In the genomic region with DNA sequence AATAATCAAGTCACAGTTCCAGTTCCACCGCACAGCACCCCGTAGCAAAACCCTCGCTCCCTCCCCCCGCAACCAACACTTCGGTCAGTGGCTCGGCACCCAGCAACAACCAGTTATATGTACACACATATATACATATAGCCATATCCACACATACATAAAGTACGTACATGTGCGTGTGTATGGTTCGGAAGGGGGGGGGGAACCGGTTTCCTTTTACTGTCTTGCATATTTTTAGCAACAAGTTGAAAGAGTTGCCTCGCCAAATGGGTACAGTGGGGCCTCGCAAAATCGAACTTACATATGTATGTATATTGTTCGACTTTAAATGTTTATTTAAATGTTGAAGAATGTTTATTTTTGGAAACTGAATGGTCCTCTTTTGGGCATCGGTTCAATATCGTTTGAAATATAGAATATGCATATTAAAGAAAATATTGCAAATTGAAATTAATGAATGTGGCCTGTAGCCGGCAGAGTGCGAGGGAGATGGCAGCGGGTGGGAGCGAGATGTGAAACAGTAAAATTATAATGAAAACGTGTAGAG, we compare ENCODE assay signal across 1 fruit fly cellular context.
A peak's percentile ranks its signal among the peaks of the same experiment; 100 is the strongest.
TF ChIP-seq lines count a peak whose summit lies in the region.

No protein-coding gene starts in this region.

TF ChIP-seq in whole organism, embryonic, 481 proteins besides CTCF, POLR2A, EP300 and RAD21 (continued from another document and continues in another):
- no peak for TF ChIP-seq Tbp (GFP tag; optimal IDR thresholded peaks at IDR 0.05; lab: Kevin White, UChicago)
- TF ChIP-seq sisA (GFP tag; IDR thresholded peaks at IDR 0.05; lab: Robert Waterston, UW) = peak; percentile 65
- TF ChIP-seq CG30020 (tag; optimal IDR thresholded peaks at IDR 0.05; lab: Kevin White, UChicago) = no peak
- no peak for TF ChIP-seq CG8290 (GFP tag; optimal IDR thresholded peaks at IDR 0.05; lab: Kevin White, UChicago)
- peak in 1 of 2 experiments; percentile 85 for TF ChIP-seq CG8290 (tag; optimal IDR thresholded peaks at IDR 0.05; lab: Kevin White, UChicago)
- TF ChIP-seq eve (GFP tag; optimal IDR thresholded peaks at IDR 0.05; lab: Kevin White, UChicago) = peak in 1 of 2 experiments; percentile 79
- no peak for TF ChIP-seq Dll (GFP tag; IDR thresholded peaks at IDR 0.05; lab: Robert Waterston, UW; ENCODE audit: partially characterized antibody)
- TF ChIP-seq insv (GFP tag; optimal IDR thresholded peaks at IDR 0.05; lab: Kevin White, UChicago) = peak in 1 of 2 experiments; percentile 37
- no peak for TF ChIP-seq pzg (GFP tag; optimal IDR thresholded peaks at IDR 0.05; lab: Kevin White, UChicago)
- no peak for TF ChIP-seq CG8359 (GFP tag; optimal IDR thresholded peaks at IDR 0.05; lab: Kevin White, UChicago; ENCODE audit: borderline replicate concordance)
- TF ChIP-seq Doc2 (GFP tag; IDR thresholded peaks at IDR 0.05; lab: Robert Waterston, UW) = no peak
- no peak for TF ChIP-seq CG1602 (GFP tag; optimal IDR thresholded peaks at IDR 0.05; lab: Kevin White, UChicago)
- no peak for TF ChIP-seq Scr (GFP tag; IDR thresholded peaks at IDR 0.05; lab: Robert Waterston, UW; ENCODE audit: partially characterized antibody)
- TF ChIP-seq CG17829 (tag; optimal IDR thresholded peaks at IDR 0.05; lab: Kevin White, UChicago) = peak; percentile 28
- no peak for TF ChIP-seq CG7963 (GFP tag; IDR thresholded peaks at IDR 0.05; lab: Robert Waterston, UW; ENCODE audit: partially characterized antibody)
- no peak for TF ChIP-seq Lim3 (GFP tag; IDR thresholded peaks at IDR 0.05; lab: Robert Waterston, UW)
- peak; percentile 75 for TF ChIP-seq HHEX (GFP tag; optimal IDR thresholded peaks at IDR 0.05; lab: Kevin White, UChicago)
- peak; percentile 78 for TF ChIP-seq dmrt99B (tag; optimal IDR thresholded peaks at IDR 0.05; lab: Kevin White, UChicago)
- peak; percentile 47 for TF ChIP-seq CG12219 (GFP tag; optimal IDR thresholded peaks at IDR 0.05; lab: Kevin White, UChicago)
- TF ChIP-seq CG2202 (tag; optimal IDR thresholded peaks at IDR 0.05; lab: Kevin White, UChicago) = no peak
- no peak for TF ChIP-seq grn (GFP tag; optimal IDR thresholded peaks at IDR 0.05; lab: Kevin White, UChicago)
- TF ChIP-seq Ets65A (GFP tag; lab: Kevin White, UChicago) = peak; percentile 95
- peak; percentile 13 for TF ChIP-seq nerfin-1 (tag; optimal IDR thresholded peaks at IDR 0.05; lab: Kevin White, UChicago)
- TF ChIP-seq Poxn (GFP tag; IDR thresholded peaks at IDR 0.05; lab: Robert Waterston, UW) = peak; percentile 71
- TF ChIP-seq BtbVII (GFP tag; optimal IDR thresholded peaks at IDR 0.05; lab: Kevin White, UChicago) = peak; percentile 67
- TF ChIP-seq az2 (GFP tag; optimal IDR thresholded peaks at IDR 0.05; lab: Kevin White, UChicago) = peak; percentile 27
- TF ChIP-seq CG7987 (GFP tag; optimal IDR thresholded peaks at IDR 0.05; lab: Kevin White, UChicago) = peak; percentile 18
- TF ChIP-seq Abd-B (GFP tag; optimal IDR thresholded peaks at IDR 0.05; lab: Kevin White, UChicago) = peak; percentile 61
- TF ChIP-seq repo (GFP tag; optimal IDR thresholded peaks at IDR 0.05; lab: Kevin White, UChicago) = peak; percentile 35
- TF ChIP-seq Kr (GFP tag; optimal IDR thresholded peaks at IDR 0.05; lab: Kevin White, UChicago) = peak; percentile 58
- TF ChIP-seq CG3407 (GFP tag; optimal IDR thresholded peaks at IDR 0.05; lab: Kevin White, UChicago) = no peak
- no peak for TF ChIP-seq CG15601 (tag; optimal IDR thresholded peaks at IDR 0.05; lab: Kevin White, UChicago)
- no peak for TF ChIP-seq trem (tag; optimal IDR thresholded peaks at IDR 0.05; lab: Kevin White, UChicago)
- TF ChIP-seq CG9437 (GFP tag; optimal IDR thresholded peaks at IDR 0.05; lab: Kevin White, UChicago) = peak; percentile 62
- TF ChIP-seq gro (GFP tag; optimal IDR thresholded peaks at IDR 0.05; lab: Kevin White, UChicago) = peak; percentile 47
- TF ChIP-seq lmd (GFP tag; IDR thresholded peaks at IDR 0.05; lab: Robert Waterston, UW) = peak; percentile 88
- peak; percentile 42 for TF ChIP-seq tx (GFP tag; optimal IDR thresholded peaks at IDR 0.05; lab: Kevin White, UChicago)
- TF ChIP-seq CG10366 (GFP tag; IDR thresholded peaks at IDR 0.05; lab: Robert Waterston, UW) = peak; percentile 71
- TF ChIP-seq TFAM (GFP tag; optimal IDR thresholded peaks at IDR 0.05; lab: Kevin White, UChicago) = no peak
- peak; percentile 78 for TF ChIP-seq PHDP (tag; optimal IDR thresholded peaks at IDR 0.05; lab: Kevin White, UChicago)
- TF ChIP-seq CHES-1-like (GFP tag; optimal IDR thresholded peaks at IDR 0.05; lab: Kevin White, UChicago) = peak; percentile 17
- TF ChIP-seq CG17612 (GFP tag; IDR thresholded peaks at IDR 0.05; lab: Robert Waterston, UW) = peak; percentile 67
- no peak for TF ChIP-seq CG12744 (GFP tag; optimal IDR thresholded peaks at IDR 0.05; lab: Kevin White, UChicago)
- peak; percentile 84 for TF ChIP-seq CG14441 (GFP tag; IDR thresholded peaks at IDR 0.05; lab: Robert Waterston, UW)
- peak; percentile 22 for TF ChIP-seq tio (GFP tag; optimal IDR thresholded peaks at IDR 0.05; lab: Kevin White, UChicago)
- peak; percentile 69 for TF ChIP-seq CG4404 (GFP tag; IDR thresholded peaks at IDR 0.05; lab: Robert Waterston, UW)
- peak; percentile 81 for TF ChIP-seq gsb (GFP tag; IDR thresholded peaks at IDR 0.05; lab: Robert Waterston, UW)
- TF ChIP-seq CG18011 (GFP tag; optimal IDR thresholded peaks at IDR 0.05; lab: Kevin White, UChicago) = peak; percentile 33
- peak; percentile 73 for TF ChIP-seq CG12391 (tag; optimal IDR thresholded peaks at IDR 0.05; lab: Kevin White, UChicago)
- TF ChIP-seq knrl (GFP tag; IDR thresholded peaks at IDR 0.05; lab: Robert Waterston, UW; ENCODE audit: partially characterized antibody) = no peak
- TF ChIP-seq fd64A (GFP tag; optimal IDR thresholded peaks at IDR 0.05; lab: Kevin White, UChicago) = no peak
- peak; percentile 25 for TF ChIP-seq pnt (GFP tag; optimal IDR thresholded peaks at IDR 0.05; lab: Kevin White, UChicago)
- TF ChIP-seq CG8478 (optimal IDR thresholded peaks at IDR 0.05; lab: Kevin White, UChicago) = no peak
- TF ChIP-seq Hr3 (GFP tag; optimal IDR thresholded peaks at IDR 0.05; lab: Kevin White, UChicago) = peak; percentile 33
- TF ChIP-seq Dad (GFP tag; optimal IDR thresholded peaks at IDR 0.05; lab: Kevin White, UChicago) = peak; percentile 26
- TF ChIP-seq Asciz (GFP tag; optimal IDR thresholded peaks at IDR 0.05; lab: Kevin White, UChicago) = peak; percentile 56
- TF ChIP-seq p53 (GFP tag; optimal IDR thresholded peaks at IDR 0.05; lab: Kevin White, UChicago) = no peak
- TF ChIP-seq CG4854 (GFP tag; optimal IDR thresholded peaks at IDR 0.05; lab: Kevin White, UChicago) = peak; percentile 32
- no peak for TF ChIP-seq CG10462 (GFP tag; optimal IDR thresholded peaks at IDR 0.05; lab: Kevin White, UChicago)
- peak; percentile 62 for TF ChIP-seq H15 (GFP tag; IDR thresholded peaks at IDR 0.05; lab: Robert Waterston, UW)
- TF ChIP-seq CG2889 (GFP tag; IDR thresholded peaks at IDR 0.05; lab: Robert Waterston, UW) = peak; percentile 69; the same call in 1 of the 3 replicates
- TF ChIP-seq Myb (GFP tag; optimal IDR thresholded peaks at IDR 0.05; lab: Kevin White, UChicago) = peak; percentile 46
- peak; percentile 59 for TF ChIP-seq Bteb2 (GFP tag; optimal IDR thresholded peaks at IDR 0.05; lab: Kevin White, UChicago)
- TF ChIP-seq wek (GFP tag; optimal IDR thresholded peaks at IDR 0.05; lab: Kevin White, UChicago) = no peak
- peak; percentile 89 for TF ChIP-seq Atf6 (GFP tag; IDR thresholded peaks at IDR 0.05; lab: Robert Waterston, UW)
- TF ChIP-seq odd (GFP tag; optimal IDR thresholded peaks at IDR 0.05; lab: Kevin White, UChicago) = peak; percentile 39
- TF ChIP-seq fru (optimal IDR thresholded peaks at IDR 0.05; lab: Kevin White, UChicago) = no peak
- peak; percentile 28; the same call in 1 of the 2 replicates for TF ChIP-seq CkIIα-i1 (GFP tag; IDR thresholded peaks at IDR 0.05; lab: Robert Waterston, UW)
- peak; percentile 64 for TF ChIP-seq Oli (tag; optimal IDR thresholded peaks at IDR 0.05; lab: Kevin White, UChicago)
- TF ChIP-seq Mad (GFP tag; optimal IDR thresholded peaks at IDR 0.05; lab: Kevin White, UChicago) = peak; percentile 5
- TF ChIP-seq btn (GFP tag; optimal IDR thresholded peaks at IDR 0.05; lab: Kevin White, UChicago) = no peak
- TF ChIP-seq CG8765 (GFP tag; IDR thresholded peaks at IDR 0.05; lab: Robert Waterston, UW) = peak; percentile 53; the same call in 1 of the 2 replicates
- no peak for TF ChIP-seq ken (GFP tag; IDR thresholded peaks at IDR 0.05; lab: Robert Waterston, UW)
- TF ChIP-seq B-H1 (GFP tag; IDR thresholded peaks at IDR 0.05; lab: Robert Waterston, UW) = peak; percentile 45; the same call in 2 of the 3 replicates
- TF ChIP-seq CG10543 (GFP tag; optimal IDR thresholded peaks at IDR 0.05; lab: Kevin White, UChicago) = peak; percentile 80
- peak; percentile 61 for TF ChIP-seq ssp (GFP tag; IDR thresholded peaks at IDR 0.05; lab: Robert Waterston, UW)
- TF ChIP-seq CG16813 (GFP tag; IDR thresholded peaks at IDR 0.05; lab: Robert Waterston, UW; ENCODE audit: partially characterized antibody) = no peak
- TF ChIP-seq dm (GFP tag; optimal IDR thresholded peaks at IDR 0.05; lab: Kevin White, UChicago) = no peak
- peak; percentile 80; the same call in 2 of the 3 replicates for TF ChIP-seq CG11456 (GFP tag; IDR thresholded peaks at IDR 0.05; lab: Robert Waterston, UW)
- TF ChIP-seq org-1 (GFP tag; optimal IDR thresholded peaks at IDR 0.05; lab: Kevin White, UChicago) = peak; percentile 63
- no peak for TF ChIP-seq CG10431 (GFP tag; optimal IDR thresholded peaks at IDR 0.05; lab: Kevin White, UChicago)
- TF ChIP-seq CG17802 (tag; optimal IDR thresholded peaks at IDR 0.05; lab: Kevin White, UChicago) = no peak
- no peak for TF ChIP-seq Vsx1 (GFP tag; optimal IDR thresholded peaks at IDR 0.05; lab: Kevin White, UChicago)
- TF ChIP-seq tll (GFP tag; optimal IDR thresholded peaks at IDR 0.05; lab: Kevin White, UChicago) = no peak
- TF ChIP-seq bab2 (GFP tag; optimal IDR thresholded peaks at IDR 0.05; lab: Kevin White, UChicago) = peak; percentile 58
- TF ChIP-seq Jarid2 (GFP tag; optimal IDR thresholded peaks at IDR 0.05; lab: Kevin White, UChicago) = no peak
- peak; percentile 1 for TF ChIP-seq NK7.1 (GFP tag; optimal IDR thresholded peaks at IDR 0.05; lab: Kevin White, UChicago)
- TF ChIP-seq CG31224 (GFP tag; IDR thresholded peaks at IDR 0.05; lab: Robert Waterston, UW) = peak; percentile 74
- peak; percentile 55; the same call in 2 of the 3 replicates for TF ChIP-seq jigr1 (GFP tag; IDR thresholded peaks at IDR 0.05; lab: Robert Waterston, UW)
- TF ChIP-seq lola (GFP tag; optimal IDR thresholded peaks at IDR 0.05; lab: Kevin White, UChicago) = peak in 1 of 3 experiments; percentile 14
- TF ChIP-seq D19B (GFP tag; optimal IDR thresholded peaks at IDR 0.05; lab: Kevin White, UChicago) = peak; percentile 53
- peak; percentile 21 for TF ChIP-seq CG7928 (GFP tag; optimal IDR thresholded peaks at IDR 0.05; lab: Kevin White, UChicago)
- TF ChIP-seq Dfd (GFP tag; optimal IDR thresholded peaks at IDR 0.05; lab: Kevin White, UChicago) = no peak
- TF ChIP-seq D19A (tag; optimal IDR thresholded peaks at IDR 0.05; lab: Kevin White, UChicago) = peak; percentile 58
- no peak for TF ChIP-seq hkb (optimal IDR thresholded peaks at IDR 0.05; lab: Kevin White, UChicago)
- TF ChIP-seq hkb (GFP tag; IDR thresholded peaks at IDR 0.05; lab: Robert Waterston, UW) = peak; percentile 79
- peak; percentile 58 for TF ChIP-seq Chrac-16 (GFP tag; optimal IDR thresholded peaks at IDR 0.05; lab: Kevin White, UChicago)
- peak; percentile 53 for TF ChIP-seq fd96Cb (tag; optimal IDR thresholded peaks at IDR 0.05; lab: Kevin White, UChicago)
- TF ChIP-seq HLHmδ (GFP tag; optimal IDR thresholded peaks at IDR 0.05; lab: Kevin White, UChicago) = no peak
- TF ChIP-seq ash1 (GFP tag; optimal IDR thresholded peaks at IDR 0.05; lab: Kevin White, UChicago) = no peak
- TF ChIP-seq CG6654 (GFP tag; optimal IDR thresholded peaks at IDR 0.05; lab: Kevin White, UChicago) = no peak
- TF ChIP-seq CG3838 (GFP tag; optimal IDR thresholded peaks at IDR 0.05; lab: Kevin White, UChicago) = no peak
- no peak for TF ChIP-seq MESR4 (GFP tag; optimal IDR thresholded peaks at IDR 0.05; lab: Kevin White, UChicago)
- TF ChIP-seq chm (GFP tag; IDR thresholded peaks at IDR 0.05; lab: Robert Waterston, UW) = no peak
- no peak for TF ChIP-seq CG4282 (GFP tag; optimal IDR thresholded peaks at IDR 0.05; lab: Kevin White, UChicago)
- no peak for TF ChIP-seq oc (tag; optimal IDR thresholded peaks at IDR 0.05; lab: Kevin White, UChicago)
- TF ChIP-seq usp (GFP tag; optimal IDR thresholded peaks at IDR 0.05; lab: Kevin White, UChicago) = no peak
- TF ChIP-seq CG3726 (GFP tag; IDR thresholded peaks at IDR 0.05; lab: Robert Waterston, UW) = no peak; the same call in 2 of the 3 replicates
- TF ChIP-seq Fer2 (tag; optimal IDR thresholded peaks at IDR 0.05; lab: Kevin White, UChicago) = peak; percentile 65
- no peak for TF ChIP-seq Elba2 (GFP tag; optimal IDR thresholded peaks at IDR 0.05; lab: Kevin White, UChicago)
- TF ChIP-seq otp (GFP tag; IDR thresholded peaks at IDR 0.05; lab: Robert Waterston, UW) = 0 out of 3 replicates have a peak, but pooled peaks have one; percentile 28
- peak; percentile 55 for TF ChIP-seq CG11696 (GFP tag; IDR thresholded peaks at IDR 0.05; lab: Robert Waterston, UW)
- no peak for TF ChIP-seq ato (GFP tag; IDR thresholded peaks at IDR 0.05; lab: Robert Waterston, UW; ENCODE audit: partially characterized antibody)
- TF ChIP-seq CG8944 (GFP tag; optimal IDR thresholded peaks at IDR 0.05; lab: Kevin White, UChicago) = no peak
- peak; percentile 93 for TF ChIP-seq CG9932 (GFP tag; IDR thresholded peaks at IDR 0.05; lab: Robert Waterston, UW)
- TF ChIP-seq Nf-YB (GFP tag; optimal IDR thresholded peaks at IDR 0.05; lab: Kevin White, UChicago) = peak; percentile 38
- TF ChIP-seq gce (GFP tag; IDR thresholded peaks at IDR 0.05; lab: Robert Waterston, UW) = no peak
- TF ChIP-seq CG2712 (tag; optimal IDR thresholded peaks at IDR 0.05; lab: Kevin White, UChicago) = peak; percentile 63
- peak; percentile 71 for TF ChIP-seq CG17359 (tag; optimal IDR thresholded peaks at IDR 0.05; lab: Kevin White, UChicago)
- TF ChIP-seq CG15696 (tag; optimal IDR thresholded peaks at IDR 0.05; lab: Kevin White, UChicago) = peak; percentile 43
- peak; percentile 93 for TF ChIP-seq Rfx (GFP tag; IDR thresholded peaks at IDR 0.05; lab: Robert Waterston, UW)
- TF ChIP-seq CG2875 (GFP tag; optimal IDR thresholded peaks at IDR 0.05; lab: Kevin White, UChicago) = peak; percentile 3
- peak; percentile 51 for TF ChIP-seq pum (GFP tag; optimal IDR thresholded peaks at IDR 0.05; lab: Kevin White, UChicago)
- peak; percentile 74 for TF ChIP-seq CG14050 (GFP tag; IDR thresholded peaks at IDR 0.05; lab: Robert Waterston, UW)
- TF ChIP-seq ATbp (GFP tag; optimal IDR thresholded peaks at IDR 0.05; lab: Kevin White, UChicago) = peak; percentile 22
- peak; percentile 58 for TF ChIP-seq cas (GFP tag; IDR thresholded peaks at IDR 0.05; lab: Robert Waterston, UW)
